Worm (Caenorhabditis elegans) whole organism, late embryonic: ENCODE data around the gene cest-16.
A peak's percentile ranks its signal among the peaks of the same experiment; 100 is the strongest.

Source experiments
- F13H6.1 ChIP-seq: sonication (generic microtip); optimal IDR thresholded peaks from 2 replicates; lab custom pipeline; 2016; ENCODE audit warnings: missing genetic modification characterization, missing compliant biosample characterization
- K02D7.2 ChIP-seq: sonication (generic microtip); optimal IDR thresholded peaks from 2 replicates; lab custom pipeline; 2017; ENCODE audit warnings: mild to moderate bottlenecking, missing genetic modification characterization, missing compliant biosample characterization
- T23F11.4 ChIP-seq: fragments of 200-800 bp; sonication (Bioruptor generic); optimal IDR thresholded peaks from 2 replicates; lab custom pipeline; 2018; ENCODE audit warnings: mild to moderate bottlenecking, missing genetic modification characterization, missing compliant biosample characterization
- ceh-19 ChIP-seq: fragments of 200-800 bp; sonication (Bioruptor generic); optimal IDR thresholded peaks from 2 replicates; lab custom pipeline; 2018; ENCODE audit warnings: mild to moderate bottlenecking, missing genetic modification characterization, missing compliant biosample characterization
- ceh-2 ChIP-seq: sonication (generic microtip); optimal IDR thresholded peaks from 2 replicates; lab custom pipeline; 2016; ENCODE audit warnings: missing genotype, missing genetic modification characterization, missing compliant biosample characterization
- ceh-22 ChIP-seq: sonication (generic microtip); optimal IDR thresholded peaks from 2 replicates; lab custom pipeline; 2017; ENCODE audit warnings: missing biosample characterization, missing genetic modification characterization
- ceh-24 ChIP-seq: sonication (generic microtip); optimal IDR thresholded peaks from 2 replicates; lab custom pipeline; 2016; ENCODE audit warnings: mild to moderate bottlenecking, missing genetic modification characterization, missing compliant biosample characterization
- ceh-48 ChIP-seq: sonication (generic microtip); optimal IDR thresholded peaks from 2 replicates; lab custom pipeline; 2016; ENCODE audit warnings: missing genetic modification characterization, inconsistent platforms, missing compliant biosample characterization
- ceh-9 ChIP-seq: sonication (generic microtip); optimal IDR thresholded peaks from 2 replicates; lab custom pipeline; 2016; ENCODE audit warnings: mild to moderate bottlenecking, missing genetic modification characterization, inconsistent platforms, missing compliant biosample characterization
- che-1 ChIP-seq: sonication (generic microtip); optimal IDR thresholded peaks from 2 replicates; lab custom pipeline; 2016; ENCODE audit warnings: mild to moderate bottlenecking, missing genetic modification characterization, missing compliant biosample characterization
- dve-1 ChIP-seq: sonication (generic microtip); optimal IDR thresholded peaks from 2 replicates; lab custom pipeline; 2017; ENCODE audit warnings: antibody characterized with exemption, mild to moderate bottlenecking, missing genetic modification characterization, missing compliant biosample characterization
- elt-2 ChIP-seq: sonication (generic microtip); optimal IDR thresholded peaks from 2 replicates; lab custom pipeline; 2016; ENCODE audit warnings: missing genetic modification reagents, missing genetic modification characterization, missing compliant biosample characterization
- fax-1 ChIP-seq: sonication (generic microtip); optimal IDR thresholded peaks from 2 replicates; lab custom pipeline; 2016; ENCODE audit warnings: missing genotype, missing genetic modification characterization, missing compliant biosample characterization
- fkh-10 ChIP-seq: fragments of 150-350 bp; optimal IDR thresholded peaks from 2 replicates; lab custom pipeline; 2014; ENCODE audit warnings: missing biosample characterization, missing genetic modification reagents, missing genetic modification characterization
- fkh-6 ChIP-seq: sonication (generic microtip); optimal IDR thresholded peaks from 2 replicates; lab custom pipeline; 2016; ENCODE audit warnings: missing genetic modification characterization, missing compliant biosample characterization
- gmeb-2 ChIP-seq: sonication (generic microtip); optimal IDR thresholded peaks from 2 replicates; lab custom pipeline; 2016; ENCODE audit warnings: missing genetic modification characterization, inconsistent platforms, missing compliant biosample characterization
- hlh-13 ChIP-seq: fragments of 200-800 bp; sonication (Bioruptor generic); optimal IDR thresholded peaks from 2 replicates; lab custom pipeline; 2018; ENCODE audit warnings: mild to moderate bottlenecking, missing genetic modification characterization, missing compliant biosample characterization
- hlh-6 ChIP-seq: sonication (generic microtip); optimal IDR thresholded peaks from 2 replicates; lab custom pipeline; 2016; ENCODE audit warnings: missing genotype, missing genetic modification characterization, missing compliant biosample characterization
- lim-6 ChIP-seq: sonication (generic microtip); optimal IDR thresholded peaks from 2 replicates; lab custom pipeline; 2016; ENCODE audit warnings: missing genetic modification characterization, missing compliant biosample characterization
- madf-2 ChIP-seq: sonication (generic microtip); optimal IDR thresholded peaks from 2 replicates; lab custom pipeline; 2017; ENCODE audit warnings: missing genetic modification characterization, missing compliant biosample characterization
- mec-3 ChIP-seq: sonication (generic microtip); optimal IDR thresholded peaks from 2 replicates; lab custom pipeline; 2016; ENCODE audit warnings: borderline replicate concordance, missing genetic modification characterization, missing compliant biosample characterization
- nfya-1 ChIP-seq: sonication (generic microtip); optimal IDR thresholded peaks from 2 replicates; lab custom pipeline; 2017; ENCODE audit warnings: missing genetic modification characterization, mild to moderate bottlenecking, missing compliant biosample characterization, antibody characterized with exemption, moderate library complexity
- nhr-11 ChIP-seq: fragments of 150-350 bp; optimal IDR thresholded peaks from 2 replicates; lab custom pipeline; 2014; ENCODE audit warnings: missing biosample characterization, missing genetic modification characterization
- nhr-232 ChIP-seq: sonication (generic microtip); optimal IDR thresholded peaks from 2 replicates; lab custom pipeline; 2016; ENCODE audit warnings: missing genetic modification characterization, missing compliant biosample characterization
- pag-3 ChIP-seq: sonication (generic microtip); optimal IDR thresholded peaks from 2 replicates; lab custom pipeline; 2016; ENCODE audit warnings: missing compliant biosample characterization, missing genetic modification characterization, borderline replicate concordance
- pha-2 ChIP-seq: sonication (generic microtip); optimal IDR thresholded peaks from 2 replicates; lab custom pipeline; 2017; ENCODE audit warnings: mild to moderate bottlenecking, missing genetic modification characterization, missing compliant biosample characterization
- pqm-1 ChIP-seq: sonication (generic microtip); optimal IDR thresholded peaks from 2 replicates; lab custom pipeline; 2016; ENCODE audit warnings: missing genetic modification characterization, missing compliant biosample characterization
- pros-1 ChIP-seq: fragments of 150-350 bp; optimal IDR thresholded peaks from 2 replicates; lab custom pipeline; 2014; ENCODE audit warnings: missing biosample characterization, missing genetic modification reagents, missing genetic modification characterization
- rnt-1 ChIP-seq: sonication (generic microtip); optimal IDR thresholded peaks from 2 replicates; lab custom pipeline; 2016; ENCODE audit warnings: missing genetic modification characterization, missing compliant biosample characterization
- sdc-2 ChIP-seq: sonication (generic microtip); optimal IDR thresholded peaks from 2 replicates; lab custom pipeline; 2016; ENCODE audit warnings: missing genotype, missing genetic modification characterization, missing compliant biosample characterization
- sox-2 ChIP-seq: fragments of 200-800 bp; sonication (Bioruptor generic); IDR thresholded peaks from 2 replicates; pipeline ENCODE4 v1.3.6; 2022; ENCODE audit warnings: missing genetic modification reagents, missing genetic modification characterization, missing compliant biosample characterization
- sox-4 ChIP-seq: sonication (generic microtip); optimal IDR thresholded peaks from 2 replicates; lab custom pipeline; 2017; ENCODE audit warnings: mild to moderate bottlenecking, missing genetic modification characterization, inconsistent platforms, missing compliant biosample characterization
- syd-9 ChIP-seq: sonication (generic microtip); optimal IDR thresholded peaks from 2 replicates; lab custom pipeline; 2016; ENCODE audit warnings: mild to moderate bottlenecking, missing genetic modification characterization, moderate library complexity, missing compliant biosample characterization
- tbx-7 ChIP-seq: sonication (generic microtip); optimal IDR thresholded peaks from 2 replicates; lab custom pipeline; 2016; ENCODE audit warnings: missing genotype, missing genetic modification characterization, missing compliant biosample characterization
- unc-55 ChIP-seq: sonication (generic microtip); optimal IDR thresholded peaks from 2 replicates; lab custom pipeline; 2017; ENCODE audit warnings: missing biosample characterization, missing genetic modification reagents, missing genetic modification characterization
- unc-86 ChIP-seq: sonication (generic microtip); optimal IDR thresholded peaks from 2 replicates; lab custom pipeline; 2016; ENCODE audit warnings: missing genetic modification characterization, missing compliant biosample characterization

Gene cest-16

DNA sequence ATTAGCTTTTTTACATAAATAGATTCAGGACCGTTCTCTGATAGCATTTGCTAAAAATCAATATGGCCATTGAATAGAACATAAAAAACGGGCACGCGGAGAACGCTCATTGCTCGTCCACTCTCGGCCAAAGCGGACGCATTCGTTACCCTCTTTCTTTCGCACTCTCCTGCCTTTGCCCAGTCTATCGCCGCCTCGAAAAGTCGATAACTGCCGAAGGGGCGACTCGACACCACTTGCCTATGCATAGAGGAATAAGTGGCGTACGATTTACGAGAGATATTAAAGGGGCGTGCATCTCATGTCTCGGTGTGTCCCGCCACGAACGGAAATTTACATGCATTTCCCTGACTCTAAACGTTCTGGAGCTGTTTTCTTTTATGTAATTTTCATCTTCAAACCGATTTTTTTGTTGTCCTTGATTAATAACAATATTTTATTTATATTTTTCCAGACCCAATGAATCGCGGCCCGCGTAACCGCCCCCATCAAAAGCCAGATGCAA lies 36.5 kb upstream of the cest-16 start, which contains the start of gene W05H9.4 (continued):
- TF ChIP-seq che-1 (tag; lab: Kevin White, UChicago) (no peak), sdc-2 (tag; lab: Kevin White, UChicago) (peak; percentile 72), gmeb-2 (no peak), unc-55 (peak; percentile 50)

- no peak for TF ChIP-seq tbx-7 (tag; lab: Kevin White, UChicago)
- no peak for TF ChIP-seq nhr-11
- TF ChIP-seq fkh-6 (tag; lab: Kevin White, UChicago): no peak
- TF ChIP-seq lim-6 (tag; lab: Kevin White, UChicago): no peak
- TF ChIP-seq fkh-10 (GFP tag; lab: Kevin White, UChicago): no peak
- no peak for TF ChIP-seq ceh-24 (tag; lab: Kevin White, UChicago)
- TF ChIP-seq fax-1 (tag; lab: Kevin White, UChicago): no peak
- no peak for TF ChIP-seq mec-3 (tag; lab: Kevin White, UChicago)
These were observed 33.0 kb upstream of the cest-16 start, which contains the start of gene W05H9.2 for ce11 chrX:6266739-6267138. Gene W05H9.2 (plus strand): TSS chrX:6267039.

DNA sequence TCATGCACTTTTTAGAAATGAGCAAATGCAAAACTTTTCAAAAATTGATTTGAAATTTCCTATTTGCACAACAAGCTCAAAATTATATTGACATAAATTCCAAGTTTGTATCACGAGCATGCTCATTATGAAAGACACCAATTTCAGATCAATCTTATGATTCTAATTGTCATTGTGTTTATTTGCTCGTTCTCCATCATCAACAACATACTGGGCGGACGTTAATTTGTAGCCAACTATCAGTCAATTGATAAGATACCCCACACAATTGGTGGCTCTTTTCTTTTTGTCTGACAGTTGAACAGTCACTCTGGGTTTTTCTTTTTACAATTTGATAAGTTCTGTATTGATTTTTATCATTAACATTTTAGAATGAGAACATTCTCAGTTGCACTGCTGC lies 28.0 kb upstream of the cest-16 start, which contains the start of gene lro-1:
Gene lro-1, plus strand, starts transcription at position 372 of the 400 bp plus-strand sequence.
- no peak for TF ChIP-seq nhr-232 (tag; lab: Kevin White, UChicago)
- peak; percentile 62 for TF ChIP-seq elt-2

DNA sequence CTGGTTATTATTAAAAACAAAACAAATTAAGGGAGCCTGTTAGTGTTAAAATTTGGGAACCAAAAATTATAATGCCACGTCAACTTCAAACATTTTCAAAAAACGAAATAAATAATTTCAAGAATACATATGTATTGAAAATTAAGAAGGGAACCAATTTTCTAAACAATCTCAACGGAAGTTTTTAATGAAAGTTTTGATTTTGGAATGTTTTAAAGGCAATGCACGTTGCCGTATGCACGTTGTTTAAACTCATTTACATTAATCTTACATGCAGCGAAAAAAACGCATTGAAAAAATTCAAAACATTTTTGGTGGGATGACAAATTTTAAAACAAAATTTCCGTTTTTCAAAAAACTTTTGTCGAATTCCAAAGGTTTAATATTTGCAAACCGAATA lies 26.0 kb upstream of the cest-16 start:
- no peak for TF ChIP-seq ceh-9 (tag; lab: Kevin White, UChicago)
- TF ChIP-seq pros-1: no peak
- TF ChIP-seq tbx-7 (tag; lab: Kevin White, UChicago): no peak
- no peak for TF ChIP-seq pag-3 (tag; lab: Kevin White, UChicago)
- TF ChIP-seq nfya-1 (tag; lab: Kevin White, UChicago): no peak
- no peak for TF ChIP-seq hlh-6

DNA sequence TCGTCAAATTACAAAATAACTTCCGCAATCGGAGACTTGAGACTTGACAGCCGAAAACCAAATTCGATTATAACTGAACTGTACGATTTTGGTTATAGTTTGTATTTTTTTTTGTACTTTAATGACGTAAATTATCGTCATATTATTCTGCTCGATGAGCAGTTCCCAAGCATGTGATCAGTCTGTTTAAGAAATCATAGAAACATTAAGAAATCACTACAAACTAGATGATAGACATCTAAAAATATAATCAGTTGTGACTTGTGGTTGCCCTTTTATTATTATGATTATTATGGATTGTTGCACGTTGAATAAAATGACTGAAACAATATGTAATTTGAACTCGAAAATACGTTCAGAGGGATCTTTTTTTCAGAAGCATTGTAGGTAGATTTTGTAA lies 25.5 kb upstream of the cest-16 start:
- TF ChIP-seq F13H6.1 (tag; lab: Kevin White, UChicago) (no peak), ceh-22 (tag; lab: Kevin White, UChicago) (no peak), pha-2 (tag; lab: Kevin White, UChicago) (no peak), sox-2 (no peak), syd-9 (tag; lab: Kevin White, UChicago) (no peak), K02D7.2 (tag; lab: Kevin White, UChicago) (no peak), unc-55 (no peak), gmeb-2 (no peak), T23F11.4 (no peak), ceh-19 (GFP tag; lab: Kevin White, UChicago) (no peak), elt-2 (no peak), rnt-1 (no peak), dve-1 (tag; lab: Kevin White, UChicago) (no peak), pqm-1 (tag; lab: Kevin White, UChicago) (no peak), unc-86 (tag; lab: Kevin White, UChicago) (no peak), ceh-48 (tag; lab: Kevin White, UChicago) (no peak), madf-2 (no peak), hlh-13 (GFP tag; lab: Kevin White, UChicago) (no peak)
- TF ChIP-seq, all 69 proteins: peak for 0

DNA sequence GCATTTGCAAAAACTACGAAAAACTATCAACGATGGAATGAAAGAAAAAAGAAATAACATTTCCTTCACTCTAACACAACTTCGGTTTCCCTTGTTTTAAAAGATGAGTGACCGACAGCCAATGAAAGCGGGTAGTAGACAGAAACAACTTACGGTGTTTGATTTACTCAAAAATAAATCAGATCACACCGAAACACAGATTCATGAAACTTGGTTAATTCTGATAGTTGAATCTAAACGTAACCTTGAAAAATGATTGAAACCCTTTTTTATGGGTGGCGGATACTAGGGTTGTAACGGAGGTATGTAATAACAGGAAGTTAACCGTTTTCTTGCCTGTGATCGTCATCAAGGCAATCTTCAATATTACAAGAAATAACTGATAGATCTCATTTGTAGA lies 24.4 kb upstream of the cest-16 start:
- TF ChIP-seq sox-4 (no peak), ceh-2 (tag; lab: Kevin White, UChicago) (no peak), sox-2 (no peak), tbx-7 (tag; lab: Kevin White, UChicago) (no peak), elt-2 (no peak)
- TF ChIP-seq, all 69 proteins: peak for 0
